Worm (Caenorhabditis elegans): ENCODE results near the gene lap-2.

lap-2 gene

DNA sequence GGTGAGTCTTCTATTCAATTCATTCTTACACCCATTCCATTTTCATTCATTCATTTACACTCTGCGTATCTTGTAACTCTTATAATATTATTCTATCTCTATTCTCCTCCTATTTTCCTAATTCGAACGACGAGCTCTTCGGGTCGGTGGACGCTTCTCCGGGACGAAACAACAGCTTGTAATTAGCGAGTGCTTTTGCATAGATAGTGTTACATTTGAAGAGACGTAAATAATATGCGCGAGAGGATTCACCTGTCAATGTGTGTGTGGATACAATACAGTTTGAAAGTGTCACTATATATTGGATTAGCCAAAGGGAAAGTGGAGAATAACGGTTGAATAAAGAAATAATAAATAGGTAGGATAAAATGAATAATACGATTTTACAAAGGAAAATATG, 22.9 kb upstream of the lap-2 start:
- TF ChIP-seq nhr-10 (tag; optimal IDR thresholded peaks at IDR 0.05) (no peak), ztf-1 (GFP tag; conservative IDR thresholded peaks at IDR 0.05) (no peak), lin-11 (tag; optimal IDR thresholded peaks at IDR 0.05) (no peak), ceh-16 (tag; optimal IDR thresholded peaks at IDR 0.05) (no peak), gmeb-1 (tag; optimal IDR thresholded peaks at IDR 0.05) (no peak), unc-39 (tag; optimal IDR thresholded peaks at IDR 0.05) (no peak), unc-62 (GFP tag; optimal IDR thresholded peaks at IDR 0.05) (no peak), ztf-11 (tag; optimal IDR thresholded peaks at IDR 0.05) (no peak), ZK546.5 (tag; optimal IDR thresholded peaks at IDR 0.05) (no peak), nhr-12 (tag; optimal IDR thresholded peaks at IDR 0.05) (no peak), lin-39 (tag; optimal IDR thresholded peaks at IDR 0.05) (no peak), elt-1 (tag; optimal IDR thresholded peaks at IDR 0.05) (no peak), sma-3 (GFP tag; optimal IDR thresholded peaks at IDR 0.05) (no peak), lin-13 (GFP tag; optimal IDR thresholded peaks at IDR 0.05) (no peak), ama-1 (optimal IDR thresholded peaks at IDR 0.05) (no peak)

DNA sequence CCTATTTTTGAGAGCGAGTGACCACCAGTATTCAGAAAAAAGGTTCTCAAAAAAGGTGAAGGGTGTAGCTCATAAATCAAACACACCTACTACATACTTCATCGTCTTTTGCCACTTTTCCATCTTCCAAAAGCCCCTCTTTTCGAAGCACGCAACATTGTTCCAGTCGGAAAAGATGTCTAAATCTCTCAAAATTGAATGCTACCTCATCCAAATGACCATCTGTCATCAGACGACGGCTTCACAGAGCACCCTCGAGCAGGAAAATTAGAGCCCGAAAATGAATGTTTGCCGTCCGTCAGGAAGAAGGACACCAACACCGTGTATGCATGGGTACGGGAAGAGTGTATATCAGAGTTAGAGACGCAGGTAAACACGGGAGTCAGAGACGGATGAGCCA, 22.0 kb upstream of the lap-2 start:
- no peak for TF ChIP-seq elt-1 (tag; optimal IDR thresholded peaks at IDR 0.05)
- no peak for TF ChIP-seq aly-2 (tag; optimal IDR thresholded peaks at IDR 0.05)
- no peak for TF ChIP-seq nhr-21 (tag; optimal IDR thresholded peaks at IDR 0.05)
- no peak for TF ChIP-seq crh-2 (tag; optimal IDR thresholded peaks at IDR 0.05)
- TF ChIP-seq dmd-4 (tag; optimal IDR thresholded peaks at IDR 0.05) = no peak
- TF ChIP-seq peb-1 (tag; optimal IDR thresholded peaks at IDR 0.05) = no peak
- TF ChIP-seq nhr-11 (tag; optimal IDR thresholded peaks at IDR 0.05) = no peak
- no peak for TF ChIP-seq unc-55 (GFP tag; optimal IDR thresholded peaks at IDR 0.05)

- TF ChIP-seq sem-4 (tag; optimal IDR thresholded peaks at IDR 0.05) = no peak
- no peak for TF ChIP-seq nhr-6 (tag; optimal IDR thresholded peaks at IDR 0.05)
- TF ChIP-seq unc-55 (GFP tag; optimal IDR thresholded peaks at IDR 0.05) = no peak
- no peak for TF ChIP-seq ztf-1 (GFP tag; conservative IDR thresholded peaks at IDR 0.05)
- TF ChIP-seq lin-11 (tag; optimal IDR thresholded peaks at IDR 0.05) = no peak
- TF ChIP-seq Y55F3AM.14 (GFP tag; optimal IDR thresholded peaks at IDR 0.05) = no peak
- no peak for TF ChIP-seq nhr-237 (tag; optimal IDR thresholded peaks at IDR 0.05)
- TF ChIP-seq alr-1 (tag; optimal IDR thresholded peaks at IDR 0.05) = no peak
- TF ChIP-seq sma-3 (GFP tag; optimal IDR thresholded peaks at IDR 0.05) = no peak
- no peak for TF ChIP-seq lin-13 (GFP tag; optimal IDR thresholded peaks at IDR 0.05)
- TF ChIP-seq crh-2 (tag; optimal IDR thresholded peaks at IDR 0.05) = no peak
- TF ChIP-seq snpc-4 (tag; optimal IDR thresholded peaks at IDR 0.05) = no peak
- TF ChIP-seq blmp-1 (tag; optimal IDR thresholded peaks at IDR 0.05; ENCODE audit: insufficient read depth) = no peak
- TF ChIP-seq lsy-2 (tag; optimal IDR thresholded peaks at IDR 0.05) = no peak
- no peak for TF ChIP-seq ceh-16 (tag; optimal IDR thresholded peaks at IDR 0.05)
- no peak for TF ChIP-seq skn-1 (tag; optimal IDR thresholded peaks at IDR 0.05)
- no peak for TF ChIP-seq ceh-82 (tag; optimal IDR thresholded peaks at IDR 0.05)
- no peak for TF ChIP-seq elt-1 (tag; optimal IDR thresholded peaks at IDR 0.05)
These were observed 21.2 kb upstream of the lap-2 start for ce11 chrV:13022265-13022664.

ce11 chrV:13024499-13024898, 19.0 kb upstream of the lap-2 start:
- TF ChIP-seq nhr-11 (tag; optimal IDR thresholded peaks at IDR 0.05) = no peak

- TF ChIP-seq skn-1 (tag; optimal IDR thresholded peaks at IDR 0.05) (no peak), Y55F3AM.14 (GFP tag; optimal IDR thresholded peaks at IDR 0.05) (no peak), mdl-1 (tag; optimal IDR thresholded peaks at IDR 0.05) (no peak), F13H6.1 (tag; optimal IDR thresholded peaks at IDR 0.05) (no peak), blmp-1 (tag; optimal IDR thresholded peaks at IDR 0.05; ENCODE audit: insufficient read depth) (no peak), gmeb-1 (tag; optimal IDR thresholded peaks at IDR 0.05) (no peak), nhr-23 (tag; optimal IDR thresholded peaks at IDR 0.05) (no peak), lin-11 (tag; optimal IDR thresholded peaks at IDR 0.05) (no peak)
These were observed 18.2 kb upstream of the lap-2 start for ce11 chrV:13025283-13025682.

Data from whole organism, L2 larva.